Worm (Caenorhabditis elegans) whole organism, L3 larva: Measurements from ENCODE around the gene Y37E11AL.2.

ENCODE experiments used
- jun-1 ChIP-seq: fragments of 150-350 bp; optimal IDR thresholded peaks from 2 replicates; lab custom pipeline; 2014; ENCODE audit warnings: missing biosample characterization, missing genetic modification reagents, missing genetic modification characterization
- lsy-12 ChIP-seq: sonication (generic microtip); optimal IDR thresholded peaks from 2 replicates; lab custom pipeline; 2016; ENCODE audit warnings: mild to moderate bottlenecking, missing genetic modification characterization, missing compliant biosample characterization
- nhr-237 ChIP-seq: fragments of 150-350 bp; optimal IDR thresholded peaks from 2 replicates; lab custom pipeline; 2014; ENCODE audit warnings: missing biosample characterization, missing genetic modification characterization

DNA sequence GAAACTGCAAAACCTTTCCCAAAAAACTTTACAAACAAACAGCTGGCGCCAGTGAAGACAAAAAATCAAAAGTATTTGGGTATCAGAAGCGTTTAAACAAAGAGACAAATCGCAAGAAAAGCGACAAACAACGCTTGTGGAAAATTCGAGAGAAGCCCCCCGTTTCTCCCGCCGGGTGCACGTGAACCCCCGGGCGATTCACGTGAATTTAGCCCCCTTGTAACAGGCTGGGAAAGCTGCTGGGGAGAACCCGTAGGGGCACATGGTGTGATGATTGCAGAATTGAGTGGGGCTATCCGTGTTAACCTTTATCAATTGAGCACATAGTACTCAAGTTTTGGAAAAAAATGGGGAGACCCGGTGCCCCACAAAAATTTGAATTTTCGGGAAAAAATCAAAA lies 44.1 kb upstream of the Y37E11AL.2 start:
- no peak for TF ChIP-seq jun-1 (tag; lab: Kevin White, UChicago)
- TF ChIP-seq nhr-237 (tag; lab: Kevin White, UChicago) = no peak
- peak; percentile 22 for TF ChIP-seq lsy-12 (tag; lab: Kevin White, UChicago)
